Worm (Caenorhabditis elegans) whole organism, late embryonic: Measurements from ENCODE around the gene Y105C5A.508.

Source experiments
- C38D4.7 ChIP-seq: fragments of 200-800 bp; sonication (Bioruptor generic); optimal IDR thresholded peaks from 2 replicates; lab custom pipeline; 2018; ENCODE audit warnings: mild to moderate bottlenecking, missing genetic modification characterization, moderate library complexity, missing compliant biosample characterization
- ahr-1 ChIP-seq: sonication (generic microtip); optimal IDR thresholded peaks from 2 replicates; lab custom pipeline; 2016; ENCODE audit warnings: missing genetic modification characterization, missing compliant biosample characterization
- hlh-30 ChIP-seq: sonication (generic microtip); optimal IDR thresholded peaks from 2 replicates; lab custom pipeline; 2017; ENCODE audit warnings: antibody characterized with exemption, missing genetic modification characterization, missing compliant biosample characterization; ENCODE audit not compliant: insufficient read depth
- nfya-1 ChIP-seq: sonication (generic microtip); optimal IDR thresholded peaks from 2 replicates; lab custom pipeline; 2017; ENCODE audit warnings: missing genetic modification characterization, mild to moderate bottlenecking, missing compliant biosample characterization, antibody characterized with exemption, moderate library complexity
- nhr-11 ChIP-seq: fragments of 150-350 bp; optimal IDR thresholded peaks from 2 replicates; lab custom pipeline; 2014; ENCODE audit warnings: missing biosample characterization, missing genetic modification characterization
- pag-3 ChIP-seq: sonication (generic microtip); optimal IDR thresholded peaks from 2 replicates; lab custom pipeline; 2016; ENCODE audit warnings: missing compliant biosample characterization, missing genetic modification characterization, borderline replicate concordance
- pha-4 ChIP-seq: fragments of 150-350 bp; optimal IDR thresholded peaks from 2 replicates; lab custom pipeline; 2018; ENCODE audit warnings: missing biosample characterization, missing genetic modification reagents, missing genetic modification characterization
- pqm-1 ChIP-seq: sonication (generic microtip); optimal IDR thresholded peaks from 2 replicates; lab custom pipeline; 2016; ENCODE audit warnings: missing genetic modification characterization, missing compliant biosample characterization
- unc-55 ChIP-seq: sonication (generic microtip); optimal IDR thresholded peaks from 2 replicates; lab custom pipeline; 2017; ENCODE audit warnings: missing biosample characterization, missing genetic modification reagents, missing genetic modification characterization
- unc-86 ChIP-seq: sonication (generic microtip); optimal IDR thresholded peaks from 2 replicates; lab custom pipeline; 2016; ENCODE audit warnings: missing genetic modification characterization, missing compliant biosample characterization

DNA sequence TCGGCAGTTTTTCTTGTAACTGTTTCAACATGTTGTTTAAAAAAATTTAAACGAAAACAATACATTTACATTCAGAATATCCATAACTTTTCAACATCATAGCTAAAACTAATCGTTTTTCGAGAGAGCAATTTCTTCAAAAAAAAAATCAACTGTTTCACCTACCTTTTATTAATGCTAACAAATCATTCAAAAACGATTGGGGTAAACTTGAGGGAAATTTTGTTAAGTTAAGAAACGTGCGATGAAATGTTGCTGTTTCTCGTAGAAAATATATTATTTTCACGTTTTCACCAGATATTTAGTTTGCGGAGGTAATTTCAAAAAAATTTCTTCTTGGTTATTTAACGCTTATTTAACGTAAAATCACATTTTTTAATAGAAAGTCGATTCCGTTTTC is 22.7 kb downstream of the Y105C5A.508 start:
- no peak for TF ChIP-seq pqm-1 (tag; lab: Kevin White, UChicago)
- TF ChIP-seq unc-55 (GFP tag; lab: Kevin White, UChicago), result no peak
- no peak for TF ChIP-seq nfya-1 (tag; lab: Kevin White, UChicago)
- no peak for TF ChIP-seq hlh-30 (tag; lab: Kevin White, UChicago)
- TF ChIP-seq ahr-1 (tag; lab: Kevin White, UChicago), result no peak
- TF ChIP-seq nhr-11 (tag; lab: Kevin White, UChicago), result no peak
- no peak for TF ChIP-seq unc-86 (tag; lab: Kevin White, UChicago)
- no peak for TF ChIP-seq pha-4 (tag; lab: Kevin White, UChicago)
- TF ChIP-seq C38D4.7, result no peak
- no peak for TF ChIP-seq pag-3 (tag; lab: Kevin White, UChicago)
